Worm (Caenorhabditis elegans): Measurements from ENCODE around the gene sqv-2.
A peak's percentile ranks its signal among the peaks of the same experiment; 100 is the strongest.

sqv-2 gene

ce11 chrII:2925806-2926558 lies 31.8 kb upstream of the sqv-2 start:
- TF ChIP-seq ceh-82 (tag; optimal IDR thresholded peaks at IDR 0.05), result no peak
- no peak for TF ChIP-seq nfya-1 (tag; optimal IDR thresholded peaks at IDR 0.05; ENCODE audit: insufficient read depth)
- no peak for TF ChIP-seq daf-12 (tag; optimal IDR thresholded peaks at IDR 0.05)
- TF ChIP-seq egl-27 (tag; optimal IDR thresholded peaks at IDR 0.05), result no peak
- no peak for TF ChIP-seq nhr-11 (tag; optimal IDR thresholded peaks at IDR 0.05)
- TF ChIP-seq nhr-12 (tag; optimal IDR thresholded peaks at IDR 0.05), result no peak
- no peak for TF ChIP-seq elt-2 (tag; optimal IDR thresholded peaks at IDR 0.05)
- TF ChIP-seq nhr-67 (tag; optimal IDR thresholded peaks at IDR 0.05), result no peak
- TF ChIP-seq jun-1 (tag; optimal IDR thresholded peaks at IDR 0.05), result no peak
- no peak for TF ChIP-seq ceh-28 (tag; optimal IDR thresholded peaks at IDR 0.05)
- no peak for TF ChIP-seq elt-1 (tag; optimal IDR thresholded peaks at IDR 0.05)
- TF ChIP-seq ama-1 (optimal IDR thresholded peaks at IDR 0.05), result no peak

- TF ChIP-seq pqm-1 (tag; optimal IDR thresholded peaks at IDR 0.05) (no peak), nhr-25 (tag; optimal IDR thresholded peaks at IDR 0.05) (no peak), nhr-67 (tag; optimal IDR thresholded peaks at IDR 0.05) (no peak), ztf-4 (tag; optimal IDR thresholded peaks at IDR 0.05) (no peak), nhr-77 (tag; optimal IDR thresholded peaks at IDR 0.05) (no peak), skn-1 (tag; optimal IDR thresholded peaks at IDR 0.05) (no peak)
Measured at ce11 chrII:2925032-2925431, 30.8 kb upstream of the sqv-2 start.

- TF ChIP-seq elt-2 (tag; optimal IDR thresholded peaks at IDR 0.05), result peak; percentile 30
- no peak for TF ChIP-seq egl-27 (tag; optimal IDR thresholded peaks at IDR 0.05)
Measured at ce11 chrII:2923617-2924016, 29.4 kb upstream of the sqv-2 start, which contains the start of gene ZK355.2. Gene ZK355.2, plus strand, starts transcription at chrII:2923917.

ce11 chrII:2922782-2923181 lies 28.6 kb upstream of the sqv-2 start:
- TF ChIP-seq fos-1 (tag; optimal IDR thresholded peaks at IDR 0.05) (no peak), daf-12 (tag; optimal IDR thresholded peaks at IDR 0.05) (no peak), unc-39 (tag; optimal IDR thresholded peaks at IDR 0.05) (no peak), hmg-11 (tag; optimal IDR thresholded peaks at IDR 0.05) (no peak), ztf-4 (tag; optimal IDR thresholded peaks at IDR 0.05) (no peak), lin-39 (tag; optimal IDR thresholded peaks at IDR 0.05) (no peak), zag-1 (tag; optimal IDR thresholded peaks at IDR 0.05) (no peak), nhr-11 (tag; optimal IDR thresholded peaks at IDR 0.05) (no peak), ceh-16 (tag; optimal IDR thresholded peaks at IDR 0.05) (no peak), tbx-2 (tag; optimal IDR thresholded peaks at IDR 0.05) (no peak), aly-2 (tag; optimal IDR thresholded peaks at IDR 0.05) (no peak), nfya-1 (tag; optimal IDR thresholded peaks at IDR 0.05; ENCODE audit: insufficient read depth) (no peak), elt-1 (tag; optimal IDR thresholded peaks at IDR 0.05) (no peak)

ce11 chrII:2922359-2922758 lies 28.2 kb upstream of the sqv-2 start:
- TF ChIP-seq ZK546.5 (tag; optimal IDR thresholded peaks at IDR 0.05) (no peak), elt-2 (tag; optimal IDR thresholded peaks at IDR 0.05) (peak; percentile 77), lsy-12 (tag; optimal IDR thresholded peaks at IDR 0.05) (no peak), egl-5 (tag; optimal IDR thresholded peaks at IDR 0.05) (no peak), ceh-16 (tag; optimal IDR thresholded peaks at IDR 0.05) (no peak), pqm-1 (tag; optimal IDR thresholded peaks at IDR 0.05) (peak; percentile 35), nhr-25 (tag; optimal IDR thresholded peaks at IDR 0.05) (no peak), nhr-12 (tag; optimal IDR thresholded peaks at IDR 0.05) (no peak), skn-1 (tag; optimal IDR thresholded peaks at IDR 0.05) (no peak), nhr-28 (tag; optimal IDR thresholded peaks at IDR 0.05) (no peak), jun-1 (tag; optimal IDR thresholded peaks at IDR 0.05) (no peak), ceh-28 (tag; optimal IDR thresholded peaks at IDR 0.05) (no peak), fkh-2 (tag; optimal IDR thresholded peaks at IDR 0.05) (no peak), hmg-11 (tag; optimal IDR thresholded peaks at IDR 0.05) (no peak), ceh-82 (tag; optimal IDR thresholded peaks at IDR 0.05) (no peak), egl-27 (tag; optimal IDR thresholded peaks at IDR 0.05) (no peak), nhr-237 (tag; optimal IDR thresholded peaks at IDR 0.05) (no peak), sea-2 (GFP tag; optimal IDR thresholded peaks at IDR 0.05) (no peak), nhr-67 (tag; optimal IDR thresholded peaks at IDR 0.05) (no peak), R02D3.7 (tag; optimal IDR thresholded peaks at IDR 0.05) (no peak), lin-15B (tag; optimal IDR thresholded peaks at IDR 0.05) (no peak), nhr-11 (tag; optimal IDR thresholded peaks at IDR 0.05) (no peak), ama-1 (optimal IDR thresholded peaks at IDR 0.05) (peak; percentile 73), nhr-23 (tag; optimal IDR thresholded peaks at IDR 0.05) (no peak), elt-3 (tag; optimal IDR thresholded peaks at IDR 0.05) (no peak), nfya-1 (tag; optimal IDR thresholded peaks at IDR 0.05; ENCODE audit: insufficient read depth) (no peak), lin-39 (tag; optimal IDR thresholded peaks at IDR 0.05) (no peak), pha-4 (tag; optimal IDR thresholded peaks at IDR 0.05) (peak; percentile 2), ceh-9 (tag; optimal IDR thresholded peaks at IDR 0.05) (no peak)

Measured in whole organism, L3 larva.